Fruit fly (Drosophila melanogaster) whole organism, embryonic: ENCODE results near the gene Tctp.

Experiments
- Antp ChIP-seq: fragments of 200-800 bp; sonication (Bioruptor generic); optimal IDR thresholded peaks from 3 replicates; lab custom pipeline; 2016; ENCODE audit warnings: missing biosample characterization, missing genetic modification characterization
- BEAF-32 ChIP-seq: fragments of 200-800 bp; sonication (Bioruptor generic); optimal IDR thresholded peaks from 3 replicates; lab custom pipeline; 2017; ENCODE audit warnings: missing biosample characterization, missing genetic modification characterization, mild to moderate bottlenecking, moderate library complexity, missing genetic modification reagents
- CG12104 ChIP-seq: fragments of 200-800 bp; sonication (Bioruptor generic); optimal IDR thresholded peaks from 3 replicates; lab custom pipeline; 2016; ENCODE audit warnings: missing biosample characterization, missing genetic modification characterization
- CG13424 ChIP-seq: fragments of 200-800 bp; sonication (Bioruptor generic); optimal IDR thresholded peaks from 2 replicates; lab custom pipeline; 2019; ENCODE audit warnings: missing biosample characterization, mild to moderate bottlenecking, missing genetic modification characterization, moderate library complexity
- CG14710 ChIP-seq: fragments of 200-800 bp; sonication (Bioruptor generic); optimal IDR thresholded peaks from 3 replicates; lab custom pipeline; 2019; ENCODE audit warnings: missing biosample characterization, mild to moderate bottlenecking, missing genetic modification characterization, moderate library complexity
- CG1603 ChIP-seq: fragments of 200-800 bp; sonication (Bioruptor generic); optimal IDR thresholded peaks from 2 replicates; lab custom pipeline; 2019; ENCODE audit warnings: missing biosample characterization, mild to moderate bottlenecking, missing genetic modification characterization, moderate library complexity
- CG17829 ChIP-seq: fragments of 200-800 bp; optimal IDR thresholded peaks from 2 replicates; lab custom pipeline; 2019; ENCODE audit warnings: missing biosample characterization, mild to moderate bottlenecking, missing genetic modification characterization, moderate library complexity
- CG3281 ChIP-seq: fragments of 200-800 bp; sonication (Bioruptor generic); optimal IDR thresholded peaks from 3 replicates; lab custom pipeline; 2017; ENCODE audit warnings: missing biosample characterization, mild to moderate bottlenecking, missing genetic modification characterization
- CG4707 ChIP-seq: fragments of 200-800 bp; sonication (Bioruptor generic); optimal IDR thresholded peaks from 2 replicates; lab custom pipeline; 2018; ENCODE audit warnings: missing biosample characterization, mild to moderate bottlenecking, missing genetic modification characterization, moderate library complexity
- CG6765 ChIP-seq: fragments of 200-800 bp; sonication (Bioruptor generic); optimal IDR thresholded peaks from 3 replicates; lab custom pipeline; 2017; ENCODE audit warnings: missing biosample characterization, mild to moderate bottlenecking, missing genetic modification characterization
- D19A ChIP-seq: fragments of 200-800 bp; optimal IDR thresholded peaks from 3 replicates; lab custom pipeline; 2019; ENCODE audit warnings: missing biosample characterization, mild to moderate bottlenecking, missing genetic modification characterization, moderate library complexity
- Dfd ChIP-seq, 2 experiments: fragments of >200 bp; optimal IDR thresholded peaks; 2 replicates each; lab custom pipeline; 2017; ENCODE audit warnings: missing biosample characterization in 2 of 2, missing genetic modification characterization in 2 of 2
- Drgx ChIP-seq: fragments of 200-800 bp; sonication (Bioruptor generic); IDR thresholded peaks from 2 replicates; pipeline ENCODE4 v1.3.6; 2022; ENCODE audit warnings: missing biosample characterization, missing genetic modification characterization
- E2f2 ChIP-seq: fragments of 200-800 bp; sonication (Bioruptor generic); IDR thresholded peaks from 2 replicates; pipeline ENCODE4 v1.3.6; 2022; ENCODE audit warnings: missing biosample characterization, missing genetic modification characterization
- ERR ChIP-seq: fragments of 200-800 bp; sonication (Bioruptor generic); optimal IDR thresholded peaks from 2 replicates; lab custom pipeline; 2016; ENCODE audit warnings: missing biosample characterization, missing genetic modification characterization
- HmgZ ChIP-seq: fragments of 200-800 bp; sonication (Bioruptor generic); optimal IDR thresholded peaks from 2 replicates; lab custom pipeline; 2018; ENCODE audit warnings: missing biosample characterization, mild to moderate bottlenecking, missing genetic modification characterization
- Lim3 ChIP-seq: fragments of 200-800 bp; sonication (Bioruptor generic); IDR thresholded peaks from 2 replicates; pipeline ENCODE4 v1.3.6; 2022; ENCODE audit warnings: missing biosample characterization, missing genetic modification characterization
- MBD-R2 ChIP-seq: fragments of 200-800 bp; sonication (Bioruptor generic); IDR thresholded peaks from 2 replicates; pipeline ENCODE4 v1.3.6; 2022; ENCODE audit warnings: missing biosample characterization, missing genetic modification characterization
- Myb ChIP-seq: fragments of 200-800 bp; sonication (Bioruptor generic); optimal IDR thresholded peaks from 2 replicates; lab custom pipeline; 2016; ENCODE audit warnings: missing biosample characterization, missing genetic modification characterization
- PHDP ChIP-seq: fragments of 200-800 bp; sonication (Bioruptor generic); optimal IDR thresholded peaks from 3 replicates; lab custom pipeline; 2018; ENCODE audit warnings: missing biosample characterization, mild to moderate bottlenecking, missing genetic modification characterization, moderate library complexity
- Side ChIP-seq: fragments of 200-800 bp; sonication (Bioruptor generic); optimal IDR thresholded peaks from 2 replicates; lab custom pipeline; 2016; ENCODE audit warnings: missing biosample characterization, missing genetic modification characterization
- YL-1 ChIP-seq: fragments of 200-800 bp; sonication (Bioruptor generic); optimal IDR thresholded peaks from 3 replicates; lab custom pipeline; 2017; ENCODE audit warnings: missing biosample characterization, mild to moderate bottlenecking, missing genetic modification characterization
- cas ChIP-seq: fragments of 200-800 bp; sonication (Bioruptor generic); IDR thresholded peaks from 2 replicates; pipeline ENCODE4 v1.3.6; 2022; ENCODE audit warnings: missing biosample characterization, missing genetic modification characterization
- crp ChIP-seq, 2 experiments: fragments of 200-800 bp; sonication (Bioruptor generic); optimal IDR thresholded peaks; 2 replicates in 1 of 2; 3 replicates in 1 of 2; lab custom pipeline; 2017; ENCODE audit warnings: missing biosample characterization in 2 of 2, missing genetic modification characterization in 2 of 2, mild to moderate bottlenecking in 1 of 2, moderate library complexity in 1 of 2
- cwo ChIP-seq: fragments of 200-800 bp; sonication (Bioruptor generic); optimal IDR thresholded peaks from 3 replicates; lab custom pipeline; 2017; ENCODE audit warnings: missing biosample characterization, missing genetic modification characterization, mild to moderate bottlenecking, moderate library complexity, missing genetic modification reagents
- disco-r ChIP-seq: fragments of 200-800 bp; sonication (Bioruptor generic); optimal IDR thresholded peaks from 2 replicates; lab custom pipeline; 2016; ENCODE audit warnings: missing biosample characterization, missing genetic modification characterization
- fru ChIP-seq: fragments of >200 bp; optimal IDR thresholded peaks from 2 replicates; lab custom pipeline; 2017
- gcm ChIP-seq: fragments of 200-800 bp; sonication (Bioruptor generic); optimal IDR thresholded peaks from 2 replicates; lab custom pipeline; 2019; ENCODE audit warnings: missing biosample characterization, mild to moderate bottlenecking, missing genetic modification characterization, moderate library complexity
- gfzf ChIP-seq: fragments of 200-800 bp; sonication (Bioruptor generic); optimal IDR thresholded peaks from 2 replicates; lab custom pipeline; 2016; ENCODE audit warnings: missing biosample characterization, mild to moderate bottlenecking, missing genetic modification characterization, moderate library complexity
- ken ChIP-seq: fragments of 200-800 bp; sonication (Bioruptor generic); IDR thresholded peaks from 3 replicates; pipeline ENCODE4 v1.3.6; 2022; ENCODE audit warnings: missing biosample characterization, missing genetic modification characterization
- onecut ChIP-seq: fragments of 200-800 bp; sonication (Bioruptor generic); IDR thresholded peaks from 2 replicates; pipeline ENCODE4 v1.3.6; 2022; ENCODE audit warnings: missing biosample characterization, missing genetic modification characterization
- pan ChIP-seq, 4 experiments: fragments of >200 bp in 3 of 4; fragments of 200-800 bp in 1 of 4; sonication (Bioruptor generic) in 1 of 4; optimal IDR thresholded peaks in 3 of 4; IDR thresholded peaks in 1 of 4; 2 replicates each; pipeline versions ENCODE4 v1.3.6 to Lab custom; 2017 to 2022; ENCODE audit warnings: missing biosample characterization in 2 of 4, missing genetic modification characterization in 2 of 4, mixed read lengths in 1 of 4
- pho ChIP-seq: fragments of 200-800 bp; sonication (Bioruptor generic); optimal IDR thresholded peaks from 2 replicates; lab custom pipeline; 2016; ENCODE audit warnings: missing biosample characterization, missing genetic modification characterization
- pum ChIP-seq: fragments of 200-800 bp; sonication (Bioruptor generic); optimal IDR thresholded peaks from 2 replicates; lab custom pipeline; 2016; ENCODE audit warnings: missing biosample characterization, missing genetic modification characterization
- pzg ChIP-seq: fragments of 200-800 bp; sonication (Bioruptor generic); optimal IDR thresholded peaks from 3 replicates; lab custom pipeline; 2018; ENCODE audit warnings: missing biosample characterization, mild to moderate bottlenecking, missing genetic modification characterization, moderate library complexity
- row ChIP-seq: fragments of 200-800 bp; sonication (Bioruptor generic); IDR thresholded peaks from 3 replicates; pipeline ENCODE4 v1.3.6; 2022; ENCODE audit warnings: missing biosample characterization, missing genetic modification characterization
- shn ChIP-seq: fragments of 200-800 bp; sonication (Bioruptor generic); optimal IDR thresholded peaks from 3 replicates; lab custom pipeline; 2016; ENCODE audit warnings: missing biosample characterization, missing genetic modification characterization
- sob ChIP-seq: fragments of 200-800 bp; sonication (Bioruptor generic); IDR thresholded peaks from 2 replicates; pipeline ENCODE4 v1.3.6; 2022; ENCODE audit warnings: missing biosample characterization, missing genetic modification characterization
- yki ChIP-seq: fragments of >200 bp; optimal IDR thresholded peaks from 3 replicates; lab custom pipeline; 2018

Tctp gene

DNA sequence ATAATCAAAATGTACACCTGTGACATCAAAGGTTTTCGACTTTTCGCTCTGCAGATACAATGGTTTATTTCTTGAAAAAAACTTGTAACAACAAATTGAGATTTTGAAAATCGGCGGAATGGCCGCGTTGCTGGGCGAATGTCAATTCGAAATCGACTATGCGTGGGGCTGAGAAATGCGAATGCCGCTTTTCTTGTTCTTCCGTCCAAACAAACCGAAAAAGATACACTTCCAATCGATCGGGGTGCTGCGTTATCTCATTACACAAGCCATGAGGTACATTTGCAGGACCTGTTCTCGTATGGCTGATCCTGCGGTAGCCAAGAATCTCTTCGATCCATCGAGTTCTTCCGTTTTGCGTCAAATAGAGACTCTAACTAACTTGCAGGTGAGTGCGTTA lies 27.6 kb downstream of the Tctp start, which contains the start of gene CG31388 (continued):
- peak; percentile 23 for TF ChIP-seq BEAF-32 (GFP tag; lab: Kevin White, UChicago)
- TF ChIP-seq CG14710 (tag; lab: Kevin White, UChicago), result peak; percentile 95
- TF ChIP-seq onecut (GFP tag; lab: Robert Waterston, UW), result peak; percentile 32; the same call in 1 of the 2 replicates
- TF ChIP-seq Lim3 (GFP tag; lab: Robert Waterston, UW), result no peak
- TF ChIP-seq MBD-R2 (GFP tag; lab: Robert Waterston, UW), result peak; percentile 85
- no peak for TF ChIP-seq CG3281 (GFP tag; lab: Kevin White, UChicago)
- TF ChIP-seq Myb (GFP tag; lab: Kevin White, UChicago), result peak; percentile 61
- TF ChIP-seq PHDP, result no peak
- peak; percentile 71 for TF ChIP-seq pzg
- no peak for TF ChIP-seq Dfd (GFP tag; optimal IDR thresholded peaks at IDR 0.05; lab: Kevin White, UChicago)
- TF ChIP-seq YL-1 (GFP tag; lab: Kevin White, UChicago), result peak; percentile 63
- no peak for TF ChIP-seq pum (GFP tag; lab: Kevin White, UChicago)
- peak in 1 of 2 experiments; percentile 49 for TF ChIP-seq crp (GFP tag; optimal IDR thresholded peaks at IDR 0.05; lab: Kevin White, UChicago)
- peak; percentile 16 for TF ChIP-seq gfzf (GFP tag; lab: Kevin White, UChicago)
- TF ChIP-seq D19A (tag; lab: Kevin White, UChicago), result peak; percentile 98
- TF ChIP-seq E2f2 (GFP tag; lab: Robert Waterston, UW), result peak; percentile 93
- TF ChIP-seq row, result no peak
- TF ChIP-seq yki (lab: Kevin White, UChicago), result peak; percentile 20
- no peak for TF ChIP-seq Drgx (GFP tag; lab: Robert Waterston, UW)
- no peak for TF ChIP-seq cwo
- no peak for TF ChIP-seq gcm (GFP tag; lab: Kevin White, UChicago)
- no peak for TF ChIP-seq CG12104 (GFP tag; lab: Kevin White, UChicago)
- no peak for TF ChIP-seq Side (GFP tag; lab: Kevin White, UChicago)
- no peak for TF ChIP-seq ERR (GFP tag; lab: Kevin White, UChicago)
- TF ChIP-seq pho, result no peak
- no peak for TF ChIP-seq CG13424 (tag; lab: Kevin White, UChicago)
- no peak for TF ChIP-seq CG6765 (GFP tag; lab: Kevin White, UChicago)
- TF ChIP-seq pan (optimal IDR thresholded peaks at IDR 0.05; lab: Kevin White, UChicago), result no peak
- peak in 1 of 2 experiments; percentile 23 for TF ChIP-seq pan (GFP tag; optimal IDR thresholded peaks at IDR 0.05 in 1 of 2, IDR thresholded peaks at IDR 0.05 in 1 of 2)
- peak; percentile 27 for TF ChIP-seq HmgZ (tag; lab: Kevin White, UChicago)
- peak; percentile 31 for TF ChIP-seq CG1603
- no peak for TF ChIP-seq cas (GFP tag; lab: Robert Waterston, UW)
- no peak for TF ChIP-seq disco-r (GFP tag; lab: Kevin White, UChicago)
- TF ChIP-seq shn (GFP tag; lab: Kevin White, UChicago), result no peak

DNA sequence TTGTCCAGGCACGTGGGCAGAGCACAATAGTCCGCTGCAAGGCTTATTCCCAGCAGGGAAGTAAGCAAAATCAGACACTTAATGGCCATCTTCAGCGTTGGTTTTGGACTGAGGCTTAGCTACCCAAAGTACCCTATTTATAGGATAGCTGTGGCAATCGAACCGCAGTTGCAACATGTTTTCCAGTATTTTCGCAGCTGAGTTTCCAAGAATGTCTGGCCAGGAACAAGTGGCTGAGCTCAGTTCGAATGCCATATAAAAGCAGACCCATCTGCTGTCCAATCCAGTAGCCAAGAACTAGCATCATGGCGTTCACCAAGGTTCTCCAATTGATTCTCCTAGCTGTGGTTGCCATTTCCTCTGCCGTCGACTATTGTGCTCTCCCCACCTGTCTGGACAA lies 30.8 kb downstream of the Tctp start, which contains the start of the genes scpr-B and scpr-A:
Gene scpr-B, minus strand, starts transcription at position 101 of the 400 bp plus-strand sequence.
Gene scpr-A, plus strand, starts transcription at position 293 of the 400 bp plus-strand sequence.
- TF ChIP-seq Antp (GFP tag; lab: Kevin White, UChicago) (no peak), CG4707 (no peak), ken (GFP tag; lab: Robert Waterston, UW) (no peak), fru (lab: Kevin White, UChicago) (no peak), sob (GFP tag; lab: Robert Waterston, UW) (no peak), CG17829 (no peak)
